Worm (Caenorhabditis elegans) whole organism, young adult: ENCODE measurements around the gene F18E9.7.

Experiments
- B0035.1 ChIP-seq: sonication (generic microtip); optimal IDR thresholded peaks from 2 replicates; lab custom pipeline; 2016; ENCODE audit warnings: missing genetic modification characterization, mild to moderate bottlenecking, missing compliant biosample characterization, missing genotype, missing genetic modification reagents
- B0261.1 ChIP-seq: sonication (generic microtip); optimal IDR thresholded peaks from 2 replicates; lab custom pipeline; 2016; ENCODE audit warnings: mild to moderate bottlenecking, missing genetic modification characterization, moderate library complexity, missing compliant biosample characterization
- B0336.3 ChIP-seq: fragments of 200-800 bp; sonication (Bioruptor generic); IDR thresholded peaks from 2 replicates; pipeline ENCODE4 v1.3.6; 2022; ENCODE audit warnings: missing genetic modification characterization, missing compliant biosample characterization
- D2030.7 ChIP-seq: fragments of 200-800 bp; sonication (Bioruptor generic); IDR thresholded peaks from 2 replicates; pipeline ENCODE4 v1.3.6; 2022; ENCODE audit warnings: missing genetic modification reagents, missing genetic modification characterization, missing compliant biosample characterization
- F49E8.2 ChIP-seq: sonication (generic microtip); optimal IDR thresholded peaks from 3 replicates; lab custom pipeline; 2017; ENCODE audit warnings: missing genetic modification characterization, mild to moderate bottlenecking, missing compliant biosample characterization, antibody characterized with exemption, moderate library complexity; ENCODE audit not compliant: insufficient read depth
- F57A8.1 ChIP-seq: fragments of 200-800 bp; sonication (Bioruptor generic); optimal IDR thresholded peaks from 2 replicates; lab custom pipeline; 2018; ENCODE audit warnings: mild to moderate bottlenecking, missing genetic modification characterization, moderate library complexity, missing compliant biosample characterization
- F57C9.4 ChIP-seq: sonication (generic microtip); optimal IDR thresholded peaks from 2 replicates; lab custom pipeline; 2017; ENCODE audit warnings: mild to moderate bottlenecking, missing genetic modification characterization, missing compliant biosample characterization
- Y53F4B.3 ChIP-seq: fragments of 200-800 bp; sonication (Bioruptor generic); IDR thresholded peaks from 2 replicates; pipeline ENCODE4 v1.3.6; 2022; ENCODE audit warnings: missing genetic modification reagents, missing genetic modification characterization, missing compliant biosample characterization
- Y79H2A.3 ChIP-seq: fragments of 200-800 bp; sonication (Bioruptor generic); conservative IDR thresholded peaks from 2 replicates; pipeline ENCODE4 v1.3.6; 2022; ENCODE audit warnings: missing genetic modification reagents, missing genetic modification characterization, missing compliant biosample characterization
- Y95B8A.8 ChIP-seq: fragments of 200-800 bp; sonication (Bioruptor generic); IDR thresholded peaks from 2 replicates; pipeline ENCODE4 v1.3.6; 2022; ENCODE audit warnings: missing genetic modification reagents, missing genetic modification characterization, missing compliant biosample characterization
- akir-1 ChIP-seq: fragments of 200-800 bp; sonication (Bioruptor generic); optimal IDR thresholded peaks from 2 replicates; lab custom pipeline; 2018; ENCODE audit warnings: mild to moderate bottlenecking, missing genetic modification characterization, moderate library complexity, missing compliant biosample characterization
- aptf-3 ChIP-seq: fragments of 200-800 bp; sonication (Bioruptor generic); IDR thresholded peaks from 2 replicates; pipeline ENCODE4 v1.3.6; 2022; ENCODE audit warnings: missing genetic modification characterization, missing compliant biosample characterization
- bed-1 ChIP-seq: fragments of 200-800 bp; sonication (Bioruptor generic); IDR thresholded peaks from 2 replicates; pipeline ENCODE4 v1.3.6; 2022; ENCODE audit warnings: missing genetic modification reagents, missing genetic modification characterization, missing compliant biosample characterization
- bed-2 ChIP-seq: fragments of 200-800 bp; sonication (Bioruptor generic); IDR thresholded peaks from 2 replicates; pipeline ENCODE4 v1.3.6; 2022; ENCODE audit warnings: missing genetic modification reagents, missing genetic modification characterization, missing compliant biosample characterization
- cebp-1 ChIP-seq, 2 experiments: fragments of 200-800 bp in 1 of 2; sonication (Bioruptor generic) in 1 of 2; sonication (generic microtip) in 1 of 2; IDR thresholded peaks in 1 of 2; optimal IDR thresholded peaks in 1 of 2; 2 replicates each; pipeline versions ENCODE4 v1.3.6 to Lab custom; 2017 to 2022; ENCODE audit warnings: missing compliant biosample characterization in 2 of 2, missing genetic modification characterization in 2 of 2, mild to moderate bottlenecking in 1 of 2, missing genetic modification reagents in 1 of 2, moderate library complexity in 1 of 2
- cebp-2 ChIP-seq: fragments of 200-800 bp; sonication (Bioruptor generic); IDR thresholded peaks from 2 replicates; pipeline ENCODE4 v1.3.6; 2022; ENCODE audit warnings: missing genetic modification characterization, missing compliant biosample characterization
- ceh-27 ChIP-seq: fragments of 200-800 bp; sonication (Bioruptor generic); optimal IDR thresholded peaks from 2 replicates; lab custom pipeline; 2018; ENCODE audit warnings: mild to moderate bottlenecking, missing genetic modification characterization, moderate library complexity, missing compliant biosample characterization
- ceh-79 ChIP-seq: sonication (generic microtip); optimal IDR thresholded peaks from 2 replicates; lab custom pipeline; 2017; ENCODE audit warnings: mild to moderate bottlenecking, missing genetic modification characterization, missing compliant biosample characterization
- ceh-91 ChIP-seq: fragments of 200-800 bp; sonication (Bioruptor generic); IDR thresholded peaks from 2 replicates; pipeline ENCODE4 v1.3.6; 2022; ENCODE audit warnings: missing genetic modification reagents, missing genetic modification characterization, missing compliant biosample characterization
- egl-18 ChIP-seq: fragments of 200-800 bp; sonication (Bioruptor generic); IDR thresholded peaks from 2 replicates; pipeline ENCODE4 v1.3.6; 2022; ENCODE audit warnings: missing genetic modification reagents, missing genetic modification characterization, missing compliant biosample characterization
- egl-44 ChIP-seq: fragments of 200-800 bp; sonication (Bioruptor generic); IDR thresholded peaks from 2 replicates; pipeline ENCODE4 v1.3.6; 2022; ENCODE audit warnings: missing genetic modification reagents, missing genetic modification characterization, missing compliant biosample characterization
- ekl-4 ChIP-seq: fragments of 200-800 bp; sonication (Bioruptor generic); IDR thresholded peaks from 2 replicates; pipeline ENCODE4 v1.3.6; 2022; ENCODE audit warnings: missing genetic modification reagents, missing genetic modification characterization, missing compliant biosample characterization
- gei-17 ChIP-seq: fragments of 200-800 bp; sonication (Bioruptor generic); optimal IDR thresholded peaks from 2 replicates; lab custom pipeline; 2018; ENCODE audit warnings: mild to moderate bottlenecking, missing genetic modification characterization, missing compliant biosample characterization
- hmg-1.2 ChIP-seq: fragments of 200-800 bp; sonication (Bioruptor generic); IDR thresholded peaks from 2 replicates; pipeline ENCODE4 v1.3.6; 2022; ENCODE audit warnings: missing genetic modification reagents, missing genetic modification characterization, missing compliant biosample characterization
- hsf-1 ChIP-seq: fragments of 200-800 bp; sonication (Bioruptor generic); IDR thresholded peaks from 2 replicates; pipeline ENCODE4 v1.3.6; 2022; ENCODE audit warnings: missing genetic modification reagents, missing genetic modification characterization, missing compliant biosample characterization
- lag-1 ChIP-seq: fragments of 200-800 bp; sonication (Bioruptor generic); IDR thresholded peaks from 2 replicates; pipeline ENCODE4 v1.3.6; 2022; ENCODE audit warnings: missing genetic modification reagents, missing genetic modification characterization, missing compliant biosample characterization
- lin-40 ChIP-seq: sonication (generic microtip); optimal IDR thresholded peaks from 2 replicates; lab custom pipeline; 2016; ENCODE audit warnings: missing genetic modification characterization, mild to moderate bottlenecking, missing compliant biosample characterization, missing genotype, missing genetic modification reagents
- madf-10 ChIP-seq: sonication (generic microtip); optimal IDR thresholded peaks from 2 replicates; lab custom pipeline; 2016; ENCODE audit warnings: mild to moderate bottlenecking, missing genetic modification characterization, missing compliant biosample characterization
- madf-3 ChIP-seq: fragments of 200-800 bp; sonication (Bioruptor generic); IDR thresholded peaks from 2 replicates; pipeline ENCODE4 v1.3.6; 2022; ENCODE audit warnings: missing genetic modification reagents, missing genetic modification characterization, missing compliant biosample characterization
- mes-4 ChIP-seq: sonication (generic microtip); optimal IDR thresholded peaks from 2 replicates; lab custom pipeline; 2016; ENCODE audit warnings: missing genotype, missing genetic modification characterization, missing compliant biosample characterization
- nfyb-1 ChIP-seq: fragments of 200-800 bp; sonication (Bioruptor generic); IDR thresholded peaks from 2 replicates; pipeline ENCODE4 v1.3.6; 2022; ENCODE audit warnings: missing genetic modification reagents, missing genetic modification characterization, missing compliant biosample characterization
- nhr-27 ChIP-seq: fragments of 200-800 bp; sonication (Bioruptor generic); optimal IDR thresholded peaks from 2 replicates; lab custom pipeline; 2018; ENCODE audit warnings: mild to moderate bottlenecking, missing genetic modification characterization, moderate library complexity, missing compliant biosample characterization
- nhr-90 ChIP-seq: sonication (generic microtip); optimal IDR thresholded peaks from 2 replicates; lab custom pipeline; 2016; ENCODE audit warnings: missing genotype, mild to moderate bottlenecking, missing genetic modification characterization, missing compliant biosample characterization
- rec-8 ChIP-seq, 2 experiments: sonication (generic microtip); optimal IDR thresholded peaks; 2 replicates each; lab custom pipeline; 2016; ENCODE audit warnings: mild to moderate bottlenecking in 2 of 2, missing genetic modification characterization in 2 of 2, missing genetic modification reagents in 2 of 2, missing genotype in 2 of 2, missing biosample characterization in 1 of 2, missing compliant biosample characterization in 1 of 2, moderate library complexity in 1 of 2
- rpc-1 ChIP-seq, 2 experiments: fragments of 150-350 bp in 1 of 2; sonication (generic microtip) in 1 of 2; optimal IDR thresholded peaks; 2 replicates each; lab custom pipeline; 2014 to 2018; ENCODE audit warnings: missing biosample characterization in 1 of 2, missing genetic modification characterization in 1 of 2, missing genetic modification reagents in 1 of 2, missing genotype in 1 of 2
- sdz-38 ChIP-seq: sonication (generic microtip); optimal IDR thresholded peaks from 2 replicates; lab custom pipeline; 2016; ENCODE audit warnings: missing genotype, missing genetic modification characterization, missing compliant biosample characterization
- sea-2 ChIP-seq: fragments of 200-800 bp; sonication (Bioruptor generic); IDR thresholded peaks from 2 replicates; pipeline ENCODE4 v1.3.6; 2022; ENCODE audit warnings: missing genetic modification characterization, missing compliant biosample characterization
- snpc-1.1 ChIP-seq: sonication (generic microtip); optimal IDR thresholded peaks from 2 replicates; lab custom pipeline; 2017; ENCODE audit warnings: missing genetic modification characterization, mild to moderate bottlenecking, missing compliant biosample characterization, antibody characterized with exemption, moderate library complexity, missing genotype, missing genetic modification reagents; ENCODE audit not compliant: insufficient read depth
- snpc-3.4 ChIP-seq: sonication (generic microtip); optimal IDR thresholded peaks from 2 replicates; lab custom pipeline; 2017; ENCODE audit warnings: missing genetic modification characterization, mild to moderate bottlenecking, missing compliant biosample characterization, antibody characterized with exemption, moderate library complexity, missing genotype, missing genetic modification reagents
- snpc-4 ChIP-seq, 5 experiments: fragments of 150-350 bp in 1 of 5; sonication (generic microtip) in 4 of 5; optimal IDR thresholded peaks; 2 replicates each; lab custom pipeline; 2014 to 2018; ENCODE audit warnings: missing genetic modification characterization in 5 of 5, missing biosample characterization in 3 of 5, antibody characterized with exemption in 2 of 5, mild to moderate bottlenecking in 2 of 5, missing compliant biosample characterization in 2 of 5, missing genotype in 2 of 5, moderate library complexity in 2 of 5, missing genetic modification reagents in 1 of 5
- tbp1 ChIP-seq: fragments of 200-800 bp; sonication (Bioruptor generic); optimal IDR thresholded peaks from 2 replicates; lab custom pipeline; 2018; ENCODE audit warnings: mild to moderate bottlenecking, missing genetic modification characterization, missing compliant biosample characterization
- tbx-9 ChIP-seq: sonication (generic microtip); optimal IDR thresholded peaks from 2 replicates; lab custom pipeline; 2016; ENCODE audit warnings: borderline replicate concordance, missing genetic modification characterization, inconsistent platforms, missing compliant biosample characterization
- unc-130 ChIP-seq: sonication (generic microtip); optimal IDR thresholded peaks from 2 replicates; lab custom pipeline; 2016; ENCODE audit warnings: missing genetic modification reagents, missing genetic modification characterization, missing compliant biosample characterization
- zim-3 ChIP-seq: sonication (generic microtip); optimal IDR thresholded peaks from 2 replicates; lab custom pipeline; 2017; ENCODE audit warnings: mild to moderate bottlenecking, missing genetic modification characterization, moderate library complexity, missing compliant biosample characterization
- ztf-25 ChIP-seq: fragments of 200-800 bp; sonication (Bioruptor generic); IDR thresholded peaks from 2 replicates; pipeline ENCODE4 v1.3.6; 2022; ENCODE audit warnings: missing genetic modification reagents, missing genetic modification characterization, missing compliant biosample characterization
- ztf-26 ChIP-seq: sonication (generic microtip); optimal IDR thresholded peaks from 2 replicates; lab custom pipeline; 2017; ENCODE audit warnings: missing genetic modification characterization, missing compliant biosample characterization

The F18E9.7 gene

ce11 chrX:8646287-8646686, 48.7 kb upstream of the F18E9.7 start (continued):
- TF ChIP-seq nhr-27 (tag; lab: Kevin White, UChicago) (peak; percentile 7), D2030.7 (peak; percentile 80), ztf-25 (peak; percentile 86), ceh-91 (no peak), sea-2 (no peak), rec-8 (tag; optimal IDR thresholded peaks at IDR 0.05; lab: Kevin White, UChicago) (peak; percentile 85 to 91), zim-3 (tag; lab: Kevin White, UChicago) (peak; percentile 80), madf-10 (tag; lab: Kevin White, UChicago) (peak; percentile 65), sdz-38 (tag; lab: Kevin White, UChicago) (no peak), F57C9.4 (no peak), egl-44 (GFP tag; lab: Robert Waterston, UW) (0 out of 2 replicates have a peak, but pooled peaks have one; percentile 34), egl-18 (0 out of 2 replicates have a peak, but pooled peaks have one; percentile 17), nhr-90 (tag; lab: Kevin White, UChicago) (peak; percentile 87), ceh-79 (tag; lab: Kevin White, UChicago) (peak; percentile 56), Y53F4B.3 (GFP tag; lab: Robert Waterston, UW) (no peak), unc-130 (GFP tag; lab: Kevin White, UChicago) (peak; percentile 42), bed-1 (GFP tag; lab: Robert Waterston, UW) (no peak), aptf-3 (GFP tag; lab: Robert Waterston, UW) (no peak), hsf-1 (GFP tag; lab: Robert Waterston, UW) (no peak), gei-17 (peak; percentile 2), akir-1 (GFP tag; lab: Kevin White, UChicago) (no peak), Y95B8A.8 (GFP tag; lab: Robert Waterston, UW) (peak; percentile 66), ekl-4 (peak; percentile 62; the same call in 1 of the 2 replicates), B0336.3 (GFP tag; lab: Robert Waterston, UW) (no peak; the same call in 1 of the 2 replicates), F49E8.2 (peak; percentile 74), F57A8.1 (no peak), nfyb-1 (GFP tag; lab: Robert Waterston, UW) (peak; percentile 82), snpc-3.4 (tag; lab: Kevin White, UChicago) (peak; percentile 44), snpc-1.1 (tag; lab: Kevin White, UChicago) (peak; percentile 55), lin-40 (peak; percentile 56), B0261.1 (peak; percentile 99), cebp-2 (GFP tag; lab: Robert Waterston, UW) (peak; percentile 87; the same call in 1 of the 2 replicates), bed-2 (GFP tag; lab: Robert Waterston, UW) (0 out of 2 replicates have a peak, but pooled peaks have one; percentile 16), mes-4 (peak; percentile 86), B0035.1 (tag; lab: Kevin White, UChicago) (no peak), snpc-4 (GFP tag; optimal IDR thresholded peaks at IDR 0.05; lab: Kevin White, UChicago) (peak; percentile 72), snpc-4 (tag; optimal IDR thresholded peaks at IDR 0.05; lab: Kevin White, UChicago) (peak in 3 of 4 experiments; percentile 65 to 80 (median 79)), madf-3 (GFP tag; lab: Robert Waterston, UW) (peak; percentile 35; the same call in 1 of the 2 replicates), tbx-9 (tag; lab: Kevin White, UChicago) (no peak), hmg-1.2 (GFP tag; lab: Robert Waterston, UW) (peak; percentile 83), tbp1 (GFP tag; lab: Kevin White, UChicago) (peak; percentile 100), ztf-26 (tag; lab: Kevin White, UChicago) (peak; percentile 65), rpc-1 (optimal IDR thresholded peaks at IDR 0.05; lab: Kevin White, UChicago) (peak; percentile 94), rpc-1 (tag; optimal IDR thresholded peaks at IDR 0.05; lab: Kevin White, UChicago) (peak; percentile 92), Y79H2A.3 (GFP tag; lab: Robert Waterston, UW) (no peak), lag-1 (GFP tag; lab: Robert Waterston, UW) (no peak), cebp-1 (GFP tag; IDR thresholded peaks at IDR 0.05; lab: Robert Waterston, UW) (0 out of 2 replicates have a peak, but pooled peaks have one; percentile 46), cebp-1 (tag; optimal IDR thresholded peaks at IDR 0.05; lab: Kevin White, UChicago) (peak; percentile 63), ceh-27 (GFP tag; lab: Kevin White, UChicago) (peak; percentile 49)
